Worm (Caenorhabditis elegans) whole organism, late embryonic: Measurements from ENCODE around the gene srh-23.
A peak's percentile ranks its signal among the peaks of the same experiment; 100 is the strongest.

Experiments used
- F13H6.1 ChIP-seq: sonication (generic microtip); optimal IDR thresholded peaks from 2 replicates; lab custom pipeline; 2016; ENCODE audit warnings: missing genetic modification characterization, missing compliant biosample characterization
- K02D7.2 ChIP-seq: sonication (generic microtip); optimal IDR thresholded peaks from 2 replicates; lab custom pipeline; 2017; ENCODE audit warnings: mild to moderate bottlenecking, missing genetic modification characterization, missing compliant biosample characterization
- T23F11.4 ChIP-seq: fragments of 200-800 bp; sonication (Bioruptor generic); optimal IDR thresholded peaks from 2 replicates; lab custom pipeline; 2018; ENCODE audit warnings: mild to moderate bottlenecking, missing genetic modification characterization, missing compliant biosample characterization
- Y22D7AL.16 ChIP-seq: sonication (generic microtip); optimal IDR thresholded peaks from 2 replicates; lab custom pipeline; 2016; ENCODE audit warnings: missing genetic modification characterization, missing compliant biosample characterization
- ama-1 ChIP-seq: fragments of 150-350 bp; optimal IDR thresholded peaks from 2 replicates; lab custom pipeline; 2014
- ceh-2 ChIP-seq: sonication (generic microtip); optimal IDR thresholded peaks from 2 replicates; lab custom pipeline; 2016; ENCODE audit warnings: missing genotype, missing genetic modification characterization, missing compliant biosample characterization
- ceh-22 ChIP-seq: sonication (generic microtip); optimal IDR thresholded peaks from 2 replicates; lab custom pipeline; 2017; ENCODE audit warnings: missing biosample characterization, missing genetic modification characterization
- ceh-24 ChIP-seq: sonication (generic microtip); optimal IDR thresholded peaks from 2 replicates; lab custom pipeline; 2016; ENCODE audit warnings: mild to moderate bottlenecking, missing genetic modification characterization, missing compliant biosample characterization
- ceh-31 ChIP-seq: sonication (generic microtip); optimal IDR thresholded peaks from 2 replicates; lab custom pipeline; 2016; ENCODE audit warnings: missing genetic modification characterization, missing compliant biosample characterization
- ceh-45 ChIP-seq: fragments of 200-800 bp; sonication (Bioruptor generic); IDR thresholded peaks from 2 replicates; pipeline ENCODE4 v1.3.6; 2022; ENCODE audit warnings: missing genetic modification reagents, missing genetic modification characterization, missing compliant biosample characterization
- ceh-48 ChIP-seq: sonication (generic microtip); optimal IDR thresholded peaks from 2 replicates; lab custom pipeline; 2016; ENCODE audit warnings: missing genetic modification characterization, inconsistent platforms, missing compliant biosample characterization
- ceh-6 ChIP-seq: fragments of 200-800 bp; sonication (Bioruptor generic); optimal IDR thresholded peaks from 2 replicates; lab custom pipeline; 2018; ENCODE audit warnings: mild to moderate bottlenecking, missing genetic modification characterization, missing compliant biosample characterization
- ceh-9 ChIP-seq: sonication (generic microtip); optimal IDR thresholded peaks from 2 replicates; lab custom pipeline; 2016; ENCODE audit warnings: mild to moderate bottlenecking, missing genetic modification characterization, inconsistent platforms, missing compliant biosample characterization
- che-1 ChIP-seq: sonication (generic microtip); optimal IDR thresholded peaks from 2 replicates; lab custom pipeline; 2016; ENCODE audit warnings: mild to moderate bottlenecking, missing genetic modification characterization, missing compliant biosample characterization
- dve-1 ChIP-seq: sonication (generic microtip); optimal IDR thresholded peaks from 2 replicates; lab custom pipeline; 2017; ENCODE audit warnings: antibody characterized with exemption, mild to moderate bottlenecking, missing genetic modification characterization, missing compliant biosample characterization
- elt-2 ChIP-seq: sonication (generic microtip); optimal IDR thresholded peaks from 2 replicates; lab custom pipeline; 2016; ENCODE audit warnings: missing genetic modification reagents, missing genetic modification characterization, missing compliant biosample characterization
- hlh-15 ChIP-seq: sonication (generic microtip); optimal IDR thresholded peaks from 2 replicates; lab custom pipeline; 2016; ENCODE audit warnings: missing genetic modification characterization, missing compliant biosample characterization
- hlh-30 ChIP-seq: sonication (generic microtip); optimal IDR thresholded peaks from 2 replicates; lab custom pipeline; 2017; ENCODE audit warnings: antibody characterized with exemption, missing genetic modification characterization, missing compliant biosample characterization; ENCODE audit not compliant: insufficient read depth
- hlh-6 ChIP-seq: sonication (generic microtip); optimal IDR thresholded peaks from 2 replicates; lab custom pipeline; 2016; ENCODE audit warnings: missing genotype, missing genetic modification characterization, missing compliant biosample characterization
- hlh-8 ChIP-seq: sonication (generic microtip); optimal IDR thresholded peaks from 2 replicates; lab custom pipeline; 2016; ENCODE audit warnings: missing genotype, missing genetic modification characterization, missing compliant biosample characterization
- nhr-11 ChIP-seq: fragments of 150-350 bp; optimal IDR thresholded peaks from 2 replicates; lab custom pipeline; 2014; ENCODE audit warnings: missing biosample characterization, missing genetic modification characterization
- npax-4 ChIP-seq: sonication (generic microtip); optimal IDR thresholded peaks from 2 replicates; lab custom pipeline; 2016; ENCODE audit warnings: missing genetic modification characterization, missing compliant biosample characterization
- pag-3 ChIP-seq: sonication (generic microtip); optimal IDR thresholded peaks from 2 replicates; lab custom pipeline; 2016; ENCODE audit warnings: missing compliant biosample characterization, missing genetic modification characterization, borderline replicate concordance
- pha-2 ChIP-seq: sonication (generic microtip); optimal IDR thresholded peaks from 2 replicates; lab custom pipeline; 2017; ENCODE audit warnings: mild to moderate bottlenecking, missing genetic modification characterization, missing compliant biosample characterization
- pros-1 ChIP-seq: fragments of 150-350 bp; optimal IDR thresholded peaks from 2 replicates; lab custom pipeline; 2014; ENCODE audit warnings: missing biosample characterization, missing genetic modification reagents, missing genetic modification characterization
- rnt-1 ChIP-seq: sonication (generic microtip); optimal IDR thresholded peaks from 2 replicates; lab custom pipeline; 2016; ENCODE audit warnings: missing genetic modification characterization, missing compliant biosample characterization
- sox-2 ChIP-seq: fragments of 200-800 bp; sonication (Bioruptor generic); IDR thresholded peaks from 2 replicates; pipeline ENCODE4 v1.3.6; 2022; ENCODE audit warnings: missing genetic modification reagents, missing genetic modification characterization, missing compliant biosample characterization
- syd-9 ChIP-seq: sonication (generic microtip); optimal IDR thresholded peaks from 2 replicates; lab custom pipeline; 2016; ENCODE audit warnings: mild to moderate bottlenecking, missing genetic modification characterization, moderate library complexity, missing compliant biosample characterization
- tbx-2 ChIP-seq: sonication (generic microtip); optimal IDR thresholded peaks from 2 replicates; lab custom pipeline; 2016; ENCODE audit warnings: missing genetic modification characterization, missing compliant biosample characterization
- tbx-7 ChIP-seq: sonication (generic microtip); optimal IDR thresholded peaks from 2 replicates; lab custom pipeline; 2016; ENCODE audit warnings: missing genotype, missing genetic modification characterization, missing compliant biosample characterization
- unc-55 ChIP-seq: sonication (generic microtip); optimal IDR thresholded peaks from 2 replicates; lab custom pipeline; 2017; ENCODE audit warnings: missing biosample characterization, missing genetic modification reagents, missing genetic modification characterization

srh-23 gene

ce11 chrV:4918664-4919257, 2.1 kb upstream of the srh-23 start, which contains the start of gene C02E7.6:
C02E7.6 (plus strand) TSS chrV:4919207.
- TF ChIP-seq ceh-24: no peak
- no peak for TF ChIP-seq tbx-2
- peak; percentile 16 for TF ChIP-seq rnt-1 (tag; lab: Kevin White, UChicago)

- TF ChIP-seq tbx-7 (tag; lab: Kevin White, UChicago) (no peak), F13H6.1 (tag; lab: Kevin White, UChicago) (no peak), ceh-2 (tag; lab: Kevin White, UChicago) (no peak), hlh-6 (tag; lab: Kevin White, UChicago) (no peak), ceh-6 (GFP tag; lab: Kevin White, UChicago) (no peak), hlh-30 (tag; lab: Kevin White, UChicago) (no peak), nhr-11 (tag; lab: Kevin White, UChicago) (no peak)
- TF ChIP-seq, all 69 proteins: peak for 0
Observed at ce11 chrV:4922024-4922423, 1.1 kb downstream of the srh-23 start, which contains the start of gene srh-22. srh-22 (plus strand) TSS chrV:4922324.

ce11 chrV:4924618-4925017, 3.7 kb downstream of the srh-23 start, which contains the start of gene srh-20:
srh-20 (plus strand) TSS chrV:4924918.
- TF ChIP-seq pha-2 (tag; lab: Kevin White, UChicago) (no peak), ceh-48 (tag; lab: Kevin White, UChicago) (no peak), ceh-45 (GFP tag; lab: Robert Waterston, UW) (no peak), tbx-2 (no peak), Y22D7AL.16 (tag; lab: Kevin White, UChicago) (no peak), sox-2 (GFP tag; lab: Robert Waterston, UW) (no peak), ceh-31 (tag; lab: Kevin White, UChicago) (no peak), syd-9 (tag; lab: Kevin White, UChicago) (no peak), dve-1 (tag; lab: Kevin White, UChicago) (no peak), ama-1 (lab: Kevin White, UChicago) (no peak), K02D7.2 (tag; lab: Kevin White, UChicago) (no peak), che-1 (tag; lab: Kevin White, UChicago) (no peak), unc-55 (GFP tag; lab: Kevin White, UChicago) (no peak), hlh-6 (tag; lab: Kevin White, UChicago) (no peak), hlh-15 (tag; lab: Kevin White, UChicago) (no peak), elt-2 (tag; lab: Kevin White, UChicago) (no peak), ceh-22 (no peak)

ce11 chrV:4926371-4926770, 5.5 kb downstream of the srh-23 start, which contains the start of gene srh-21:
srh-21 (plus strand) TSS chrV:4926671.
- TF ChIP-seq hlh-8 (tag; lab: Kevin White, UChicago): no peak

ce11 chrV:4929842-4930241, 8.9 kb downstream of the srh-23 start, which contains the start of gene str-205:
str-205 (minus strand) TSS chrV:4929942.
- TF ChIP-seq T23F11.4: no peak

- TF ChIP-seq ceh-9 (tag; lab: Kevin White, UChicago): no peak
- no peak for TF ChIP-seq pag-3 (tag; lab: Kevin White, UChicago)
- TF ChIP-seq ama-1 (lab: Kevin White, UChicago): no peak
- TF ChIP-seq npax-4 (tag; lab: Kevin White, UChicago): no peak
- TF ChIP-seq ceh-22: no peak
- TF ChIP-seq pros-1 (tag; lab: Kevin White, UChicago): no peak
Observed at ce11 chrV:4932814-4933213, 11.9 kb downstream of the srh-23 start, which contains the start of gene C02E7.10. C02E7.10 (minus strand) TSS chrV:4933045.
